Worm (Caenorhabditis elegans): ENCODE data around the gene pnp-1.
A peak's percentile ranks its signal among the peaks of the same experiment; 100 is the strongest.

The pnp-1 gene

DNA sequence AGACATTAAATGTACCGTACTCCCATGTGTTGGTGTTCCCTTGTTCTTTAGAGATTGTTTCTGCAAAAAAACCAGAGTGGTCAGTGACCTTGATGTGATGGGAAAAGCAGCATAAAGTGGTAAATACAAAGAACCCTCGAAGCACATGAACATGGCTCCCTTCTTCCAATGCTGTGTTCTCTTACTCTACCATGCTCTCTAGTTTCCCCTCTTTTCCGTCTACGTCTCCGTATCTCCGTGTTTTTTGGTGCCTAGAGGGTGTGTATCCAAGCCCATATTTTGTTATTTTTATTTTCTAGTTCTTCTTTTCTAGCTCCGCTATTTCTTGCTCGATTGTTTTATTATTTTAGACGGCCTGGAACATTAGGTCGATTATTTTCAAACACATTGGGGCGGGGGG, 8.5 kb upstream of the pnp-1 start:
- TF ChIP-seq daf-8 (GFP tag; IDR thresholded peaks at IDR 0.05) = no peak
- peak; percentile 36 for TF ChIP-seq hlh-11 (tag; optimal IDR thresholded peaks at IDR 0.05)
- TF ChIP-seq nhr-11 (tag; optimal IDR thresholded peaks at IDR 0.05) = peak; percentile 37
- peak; percentile 19 for TF ChIP-seq mes-2 (tag; optimal IDR thresholded peaks at IDR 0.05; ENCODE audit: poor library complexity, severe bottlenecking)
- TF ChIP-seq lin-38 (GFP tag; IDR thresholded peaks at IDR 0.05) = 0 out of 2 replicates have a peak, but pooled peaks have one; percentile 26
- no peak for TF ChIP-seq madf-5 (GFP tag; IDR thresholded peaks at IDR 0.05)
- no peak for TF ChIP-seq lim-7 (GFP tag; IDR thresholded peaks at IDR 0.05)
- peak; percentile 54 for TF ChIP-seq hlh-30 (tag; optimal IDR thresholded peaks at IDR 0.05; ENCODE audit: insufficient read depth)
- TF ChIP-seq aha-1 (tag) = peak; percentile 73
- no peak for TF ChIP-seq vab-7 (GFP tag; IDR thresholded peaks at IDR 0.05)
- no peak for TF ChIP-seq Y75B8A.6 (GFP tag; IDR thresholded peaks at IDR 0.05)
- 0 out of 2 replicates have a peak, but pooled peaks have one; percentile 15 for TF ChIP-seq hmg-1.1 (GFP tag; IDR thresholded peaks at IDR 0.05)
- TF ChIP-seq nhr-41 (GFP tag; IDR thresholded peaks at IDR 0.05) = 0 out of 2 replicates have a peak, but pooled peaks have one; percentile 10
- TF ChIP-seq lsy-2 (tag; optimal IDR thresholded peaks at IDR 0.05) = peak in 1 of 2 experiments; percentile 47
- TF ChIP-seq pha-4 (GFP tag; IDR thresholded peaks at IDR 0.05) = peak; percentile 41; the same call in 1 of the 2 replicates
- no peak for TF ChIP-seq pha-4 (tag; optimal IDR thresholded peaks at IDR 0.05)

DNA sequence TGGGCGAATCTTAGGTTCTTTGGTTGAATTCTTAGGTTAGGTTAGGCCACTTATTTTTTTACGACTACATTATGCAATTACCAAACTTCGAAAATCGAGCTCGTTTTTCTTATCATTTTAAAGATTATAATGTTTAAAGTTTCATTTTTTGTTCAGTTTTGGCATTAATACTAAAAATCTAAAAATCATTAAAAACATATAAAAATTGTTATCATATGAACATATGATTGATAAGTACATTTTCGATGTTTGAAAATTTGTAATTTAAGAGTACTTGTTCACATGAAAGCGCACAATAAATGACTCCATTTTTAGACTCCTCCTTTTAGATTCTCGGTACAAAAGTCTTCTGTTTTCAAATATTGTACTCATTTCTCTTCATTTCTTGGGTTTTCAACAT, 7.0 kb upstream of the pnp-1 start:
- TF ChIP-seq unc-130 (GFP tag; optimal IDR thresholded peaks at IDR 0.05) (no peak), nhr-77 (tag; optimal IDR thresholded peaks at IDR 0.05) (peak; percentile 22), nhr-28 (tag; optimal IDR thresholded peaks at IDR 0.05) (peak; percentile 42), snpc-4 (tag; optimal IDR thresholded peaks at IDR 0.05) (no peak), ztf-11 (tag; optimal IDR thresholded peaks at IDR 0.05) (no peak), php-3 (GFP tag; IDR thresholded peaks at IDR 0.05) (peak; percentile 89), dve-1 (tag; optimal IDR thresholded peaks at IDR 0.05; ENCODE audit: insufficient read depth) (peak; percentile 52), pqm-1 (tag; optimal IDR thresholded peaks at IDR 0.05) (peak; percentile 22), gei-8 (GFP tag; optimal IDR thresholded peaks at IDR 0.05) (no peak), daf-16 (GFP tag; optimal IDR thresholded peaks at IDR 0.05) (no peak), daf-16 (tag; optimal IDR thresholded peaks at IDR 0.05) (peak; percentile 28), madf-9 (GFP tag; conservative IDR thresholded peaks at IDR 0.05) (no peak), madf-5 (GFP tag; IDR thresholded peaks at IDR 0.05) (no peak)

DNA sequence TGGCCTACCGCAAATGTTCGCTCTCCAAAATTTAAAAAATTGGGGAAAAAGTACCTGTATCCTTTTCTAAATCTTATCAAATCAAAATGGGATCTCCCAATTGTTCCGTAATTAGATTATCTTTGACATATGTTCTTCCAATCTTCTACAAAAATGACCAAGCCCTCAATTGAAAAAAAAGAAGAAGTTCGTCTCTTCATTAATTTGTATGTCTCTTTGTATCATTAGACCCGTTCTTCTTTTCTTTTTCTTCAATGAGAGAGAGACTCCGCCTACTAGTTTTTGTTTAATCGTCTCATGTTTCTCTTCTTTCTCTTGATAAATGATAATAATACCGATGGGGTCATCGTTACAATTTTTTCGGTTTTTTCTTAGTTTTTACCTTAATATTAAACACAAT, 5.2 kb upstream of the pnp-1 start:
- TF ChIP-seq tra-1 (GFP tag; IDR thresholded peaks at IDR 0.05) = 0 out of 2 replicates have a peak, but pooled peaks have one; percentile 20
- no peak for TF ChIP-seq snpc-4 (tag; optimal IDR thresholded peaks at IDR 0.05)
- TF ChIP-seq nhr-48 (tag; optimal IDR thresholded peaks at IDR 0.05) = peak; percentile 11
- peak in 1 of 2 experiments; percentile 67 for TF ChIP-seq unc-62 (GFP tag; optimal IDR thresholded peaks at IDR 0.05 in 1 of 2)
- TF ChIP-seq unc-62 (tag; optimal IDR thresholded peaks at IDR 0.05) = no peak
- no peak for TF ChIP-seq egl-27 (tag; optimal IDR thresholded peaks at IDR 0.05)
- no peak for TF ChIP-seq lin-39 (tag; optimal IDR thresholded peaks at IDR 0.05)
- no peak for TF ChIP-seq nhr-10 (tag; optimal IDR thresholded peaks at IDR 0.05)
- no peak for TF ChIP-seq F49E8.2 (tag; optimal IDR thresholded peaks at IDR 0.05; ENCODE audit: borderline replicate concordance)
- TF ChIP-seq lsy-2 (tag; optimal IDR thresholded peaks at IDR 0.05) = no peak
- TF ChIP-seq mep-1 (tag; optimal IDR thresholded peaks at IDR 0.05) = peak; percentile 4
- TF ChIP-seq nhr-76 (tag; optimal IDR thresholded peaks at IDR 0.05) = no peak
- TF ChIP-seq aha-1 (tag) = peak; percentile 77
- peak; percentile 19 for TF ChIP-seq hlh-30 (tag; optimal IDR thresholded peaks at IDR 0.05; ENCODE audit: insufficient read depth)
- no peak for TF ChIP-seq egl-43 (GFP tag; IDR thresholded peaks at IDR 0.05)
- no peak for TF ChIP-seq daf-19 (GFP tag; conservative IDR thresholded peaks at IDR 0.05)
- TF ChIP-seq zip-2 (tag; optimal IDR thresholded peaks at IDR 0.05) = no peak
- TF ChIP-seq F10B5.3 (tag; optimal IDR thresholded peaks at IDR 0.05) = no peak
- TF ChIP-seq rbr-2 (tag; optimal IDR thresholded peaks at IDR 0.05) = no peak
- TF ChIP-seq gei-8 (GFP tag; optimal IDR thresholded peaks at IDR 0.05) = no peak
- TF ChIP-seq mxl-2 (GFP tag; conservative IDR thresholded peaks at IDR 0.05) = no peak
- TF ChIP-seq attf-4 (tag; optimal IDR thresholded peaks at IDR 0.05) = no peak
- no peak for TF ChIP-seq dpl-1 (GFP tag; optimal IDR thresholded peaks at IDR 0.05)
- no peak for TF ChIP-seq daf-8 (GFP tag; IDR thresholded peaks at IDR 0.05)
- TF ChIP-seq dmd-6 (GFP tag; IDR thresholded peaks at IDR 0.05) = 0 out of 2 replicates have a peak, but pooled peaks have one; percentile 14
- no peak for TF ChIP-seq lin-29 (GFP tag; IDR thresholded peaks at IDR 0.05)
- TF ChIP-seq F44E2.7 (GFP tag; IDR thresholded peaks at IDR 0.05) = no peak
